Worm (Caenorhabditis elegans) whole organism, midembryonic: ENCODE results near the gene C04G6.6.

ENCODE experiments used
- T22C8.4 ChIP-seq: fragments of 200-800 bp; sonication (Bioruptor generic); IDR thresholded peaks from 2 replicates; pipeline ENCODE4 v1.3.6; 2022; ENCODE audit warnings: missing genetic modification characterization, missing compliant biosample characterization
- cog-1 ChIP-seq: sonication (generic microtip); optimal IDR thresholded peaks from 2 replicates; lab custom pipeline; 2016; ENCODE audit warnings: missing genetic modification characterization, missing compliant biosample characterization
- flt-1 ChIP-seq: fragments of 200-800 bp; sonication (Bioruptor generic); IDR thresholded peaks from 2 replicates; pipeline ENCODE4 v1.3.6; 2022; ENCODE audit warnings: missing genetic modification characterization, missing compliant biosample characterization
- klf-2 ChIP-seq: fragments of 200-800 bp; sonication (Bioruptor generic); conservative IDR thresholded peaks from 2 replicates; pipeline ENCODE4 v1.3.6; 2022; ENCODE audit warnings: missing genetic modification reagents, missing genetic modification characterization, missing compliant biosample characterization
- med-1 ChIP-seq: sonication (generic microtip); optimal IDR thresholded peaks from 2 replicates; lab custom pipeline; 2017; ENCODE audit warnings: missing genetic modification characterization, mild to moderate bottlenecking, missing compliant biosample characterization, antibody characterized with exemption, missing genetic modification reagents; ENCODE audit not compliant: insufficient read depth
- ref-1 ChIP-seq: fragments of 200-800 bp; sonication (Bioruptor generic); conservative IDR thresholded peaks from 2 replicates; pipeline ENCODE4 v1.3.6; 2022; ENCODE audit warnings: missing genetic modification reagents, missing genetic modification characterization, missing compliant biosample characterization
- tab-1 ChIP-seq: fragments of 200-800 bp; sonication (Bioruptor generic); IDR thresholded peaks from 2 replicates; pipeline ENCODE4 v1.3.6; 2022; ENCODE audit warnings: missing genetic modification characterization, missing compliant biosample characterization
- ztf-23 ChIP-seq: fragments of 200-800 bp; sonication (Bioruptor generic); IDR thresholded peaks from 2 replicates; pipeline ENCODE4 v1.3.6; 2022; ENCODE audit warnings: missing genetic modification reagents, missing genetic modification characterization, missing compliant biosample characterization
- ztf-29 ChIP-seq: fragments of 200-800 bp; sonication (Bioruptor generic); IDR thresholded peaks from 2 replicates; pipeline ENCODE4 v1.3.6; 2022; ENCODE audit warnings: missing genetic modification reagents, missing genetic modification characterization, missing compliant biosample characterization

C04G6.6 gene

DNA sequence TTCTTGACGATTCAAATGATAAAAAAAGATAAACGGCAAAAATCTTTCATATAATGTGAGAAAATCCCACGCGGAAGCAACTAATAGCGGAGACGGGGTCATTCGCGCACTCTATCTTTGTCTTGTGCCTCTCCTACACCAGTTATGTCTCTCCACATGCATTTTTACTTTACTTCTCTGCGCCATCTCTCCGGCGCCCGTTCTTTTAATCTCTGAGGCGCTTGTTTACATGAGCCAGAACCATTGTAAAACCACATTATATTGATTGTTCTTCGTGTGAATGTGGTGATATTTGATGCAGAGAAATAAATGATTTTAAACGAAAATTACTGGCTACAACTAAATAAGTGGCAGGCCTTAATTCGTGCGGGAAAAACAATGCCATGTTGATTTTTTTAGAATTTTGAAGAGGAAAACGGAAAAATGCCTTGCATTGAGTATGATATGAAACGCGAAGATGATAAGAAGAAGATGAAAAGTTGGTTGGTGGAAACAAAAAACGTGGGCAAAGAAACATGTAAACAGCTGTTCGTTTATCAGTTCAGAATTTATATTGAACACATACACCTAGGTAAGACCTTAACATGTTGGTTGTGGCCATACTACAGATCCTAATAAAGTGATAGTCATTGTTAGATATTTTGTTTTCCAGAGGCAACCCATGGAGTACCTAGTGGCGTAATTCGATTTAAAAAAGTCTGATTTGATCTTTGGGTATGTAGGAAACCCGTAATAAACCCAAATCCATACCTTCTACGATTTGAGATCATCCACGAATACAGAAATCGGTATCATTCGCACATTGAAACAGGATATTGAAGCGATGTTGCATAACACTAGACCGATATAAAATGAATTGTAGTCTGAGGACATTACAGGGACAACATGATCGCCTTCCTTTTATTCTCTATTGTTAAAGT is 6.9 kb downstream of the C04G6.6 start, which contains the start of gene C04G6.2:
Gene C04G6.2 (plus strand): TSS at position 870 of the 920 bp plus-strand sequence.
- peak; percentile 82 for TF ChIP-seq cog-1 (tag; lab: Kevin White, UChicago)
- TF ChIP-seq flt-1 (GFP tag; lab: Robert Waterston, UW): no peak
- TF ChIP-seq ztf-29: no peak
- TF ChIP-seq ztf-23 (GFP tag; lab: Robert Waterston, UW): no peak
- no peak for TF ChIP-seq tab-1 (GFP tag; lab: Robert Waterston, UW)
- no peak for TF ChIP-seq ref-1 (GFP tag; lab: Robert Waterston, UW)
- TF ChIP-seq klf-2 (GFP tag; lab: Robert Waterston, UW): no peak

DNA sequence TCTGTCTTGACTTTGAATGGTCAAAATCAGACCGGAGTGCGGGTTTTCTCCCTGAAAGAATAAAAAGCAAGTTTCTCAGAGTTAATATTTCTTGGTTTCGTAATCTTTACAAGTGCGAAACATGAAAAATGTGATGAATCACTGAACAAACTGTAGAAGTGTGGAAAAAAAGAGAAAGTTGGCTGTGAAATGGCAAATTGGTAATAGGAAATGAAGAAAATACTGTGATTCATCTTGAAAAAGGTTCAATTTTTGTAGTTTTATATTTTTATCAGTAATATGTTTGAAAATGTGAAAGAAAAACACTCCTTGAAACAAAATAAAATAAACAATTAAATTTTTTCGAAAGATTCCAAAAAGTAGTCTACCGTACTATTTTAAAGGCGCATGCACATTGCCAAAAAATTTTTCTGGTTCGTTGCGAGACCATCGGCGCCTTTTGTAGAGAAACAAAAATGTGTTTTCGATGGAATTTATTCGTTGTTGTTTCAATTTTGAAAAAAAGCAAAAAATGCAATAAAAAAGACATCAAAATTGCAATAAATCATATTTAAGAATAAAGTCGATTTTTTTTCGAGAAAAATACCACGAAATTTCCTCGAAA is 7.8 kb downstream of the C04G6.6 start, which contains the start of gene pld-1:
Gene pld-1 (minus strand): TSS at position 51 of the 604 bp plus-strand sequence.
- TF ChIP-seq flt-1 (GFP tag; lab: Robert Waterston, UW) (no peak), T22C8.4 (GFP tag; lab: Robert Waterston, UW) (no peak), tab-1 (GFP tag; lab: Robert Waterston, UW) (no peak), klf-2 (GFP tag; lab: Robert Waterston, UW) (no peak), cog-1 (tag; lab: Kevin White, UChicago) (no peak), ref-1 (GFP tag; lab: Robert Waterston, UW) (no peak), med-1 (GFP tag; lab: Kevin White, UChicago) (no peak), ztf-29 (no peak), ztf-23 (GFP tag; lab: Robert Waterston, UW) (no peak)

DNA sequence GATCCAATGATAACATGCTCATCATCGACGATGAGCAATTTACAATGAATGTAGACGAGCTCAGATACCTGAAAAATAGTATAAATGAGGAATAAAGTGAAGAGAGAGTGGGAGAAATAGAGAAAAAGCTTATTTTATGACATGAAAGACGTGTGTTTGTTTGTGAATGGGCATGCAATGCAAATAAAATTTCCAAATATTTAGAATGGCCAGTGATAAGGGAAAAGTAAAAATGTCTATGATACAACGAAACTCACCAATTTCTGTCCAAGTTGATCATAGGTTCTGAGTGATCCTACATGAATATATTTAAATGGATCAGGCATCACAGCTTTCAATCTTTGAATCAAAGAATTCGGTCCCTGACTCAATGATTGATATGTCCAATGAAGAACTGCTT is 13.4 kb downstream of the C04G6.6 start:
- TF ChIP-seq T22C8.4 (GFP tag; lab: Robert Waterston, UW): no peak
- no peak for TF ChIP-seq med-1 (GFP tag; lab: Kevin White, UChicago)
- TF ChIP-seq ref-1 (GFP tag; lab: Robert Waterston, UW): no peak
- TF ChIP-seq tab-1 (GFP tag; lab: Robert Waterston, UW): no peak
- TF ChIP-seq cog-1 (tag; lab: Kevin White, UChicago): no peak
- no peak for TF ChIP-seq ztf-23 (GFP tag; lab: Robert Waterston, UW)
- no peak for TF ChIP-seq flt-1 (GFP tag; lab: Robert Waterston, UW)
- TF ChIP-seq ztf-29: no peak
- TF ChIP-seq klf-2 (GFP tag; lab: Robert Waterston, UW): no peak

DNA sequence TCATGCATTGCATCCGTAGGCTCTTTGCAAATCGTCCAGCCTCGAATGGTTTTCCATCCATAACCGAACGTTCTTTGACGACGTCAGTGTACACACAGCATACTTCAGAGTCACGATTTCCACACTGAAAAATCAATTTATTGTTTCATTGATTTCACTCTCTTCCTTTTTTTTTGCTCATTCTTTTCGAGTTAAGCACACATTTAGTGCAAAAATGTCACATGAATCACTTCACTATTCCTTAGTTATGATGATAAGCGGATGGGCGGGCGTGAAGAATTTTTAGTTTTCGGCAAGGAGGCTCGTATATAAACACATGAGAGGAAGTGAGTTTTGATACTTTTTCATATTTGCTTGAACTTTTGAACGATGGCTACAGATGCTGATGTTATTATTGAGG is 14.1 kb downstream of the C04G6.6 start, which contains the start of gene txt-9:
Gene txt-9 (plus strand): TSS at position 336 of the 400 bp plus-strand sequence.
- TF ChIP-seq med-1 (GFP tag; lab: Kevin White, UChicago) (no peak), ztf-29 (no peak), flt-1 (GFP tag; lab: Robert Waterston, UW) (no peak), klf-2 (GFP tag; lab: Robert Waterston, UW) (no peak), ref-1 (GFP tag; lab: Robert Waterston, UW) (no peak), cog-1 (tag; lab: Kevin White, UChicago) (no peak), T22C8.4 (GFP tag; lab: Robert Waterston, UW) (no peak), tab-1 (GFP tag; lab: Robert Waterston, UW) (no peak)

DNA sequence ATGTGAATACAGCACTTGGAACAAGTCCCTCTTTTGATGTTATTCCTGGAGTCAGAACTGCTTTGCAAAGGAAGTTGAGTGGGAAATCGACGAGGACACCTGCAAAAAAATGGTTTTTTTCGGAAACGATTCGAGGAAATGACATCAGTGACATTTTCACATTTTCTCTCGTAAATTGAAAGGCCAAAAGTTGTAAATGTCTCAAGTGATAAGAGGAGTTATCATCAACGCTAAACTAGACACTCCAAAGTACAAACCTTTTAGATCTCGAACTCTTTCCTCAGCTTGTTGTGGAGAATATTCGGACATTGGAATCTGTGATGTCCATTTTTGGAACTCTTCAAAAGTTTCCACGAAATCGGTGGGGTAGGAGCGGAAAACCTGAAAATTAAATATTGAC is 15.3 kb downstream of the C04G6.6 start:
- TF ChIP-seq tab-1 (GFP tag; lab: Robert Waterston, UW): no peak

DNA sequence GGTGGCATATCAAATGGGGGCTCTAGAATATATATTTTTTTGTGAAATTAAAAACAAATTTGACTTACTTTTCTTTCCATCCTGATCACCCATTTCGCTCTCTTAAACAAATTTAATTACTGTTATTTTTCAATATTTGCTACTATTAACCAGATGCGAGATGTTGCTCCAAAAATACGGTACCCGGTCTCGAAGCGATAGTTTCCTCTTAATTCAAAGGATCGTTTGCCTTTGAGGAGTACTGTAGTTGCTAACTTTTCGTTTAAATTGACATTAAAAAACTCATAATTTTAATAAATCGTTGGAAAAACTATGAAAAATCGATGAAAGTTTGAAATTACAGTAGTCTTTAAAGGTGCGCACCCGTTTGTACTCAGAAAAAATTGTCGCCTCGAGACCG is 16.2 kb downstream of the C04G6.6 start, which contains the start of gene C04G6.4:
Gene C04G6.4 (minus strand): TSS at position 101 of the 400 bp plus-strand sequence.
- TF ChIP-seq med-1 (GFP tag; lab: Kevin White, UChicago) (no peak), ztf-23 (GFP tag; lab: Robert Waterston, UW) (no peak), cog-1 (tag; lab: Kevin White, UChicago) (no peak), tab-1 (GFP tag; lab: Robert Waterston, UW) (no peak), T22C8.4 (GFP tag; lab: Robert Waterston, UW) (no peak), klf-2 (GFP tag; lab: Robert Waterston, UW) (no peak)

DNA sequence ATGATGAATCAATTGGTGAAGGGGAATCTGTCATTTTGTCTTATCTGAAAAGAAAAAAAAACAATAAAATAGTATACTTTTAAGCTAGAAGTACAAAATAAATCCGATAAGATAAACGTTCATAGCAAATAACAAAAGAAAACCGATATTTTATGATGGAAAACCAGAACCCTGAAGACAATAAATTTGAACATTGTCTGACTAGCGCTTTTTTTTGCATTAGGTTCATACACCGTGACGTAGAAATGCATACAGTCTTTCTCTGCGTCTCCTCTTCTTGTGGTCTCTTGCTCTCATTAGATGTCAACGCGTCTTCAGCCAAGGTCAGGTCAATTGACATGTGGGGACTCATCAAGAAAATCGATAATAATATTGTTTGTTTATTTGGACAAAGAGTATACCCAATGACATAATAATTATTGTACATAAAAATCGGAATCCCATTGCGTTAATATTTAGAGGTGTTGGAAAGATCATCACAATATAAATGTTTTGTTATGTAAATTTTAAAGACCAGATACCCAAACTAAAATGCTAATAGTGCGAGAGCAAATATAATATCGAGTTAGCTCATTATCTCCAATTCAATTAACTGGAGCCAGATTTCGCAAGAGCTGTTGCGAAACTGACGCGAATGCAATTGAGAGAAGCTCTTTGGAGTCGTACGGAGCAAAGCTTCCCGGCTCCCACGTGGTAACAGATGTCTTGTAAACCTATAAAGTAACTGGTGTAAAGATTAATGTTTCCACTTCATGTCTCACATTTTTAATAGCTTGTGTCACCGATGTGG is 18.2 kb downstream of the C04G6.6 start, which contains the start of gene dsh-2:
Gene dsh-2 (minus strand): TSS at position 51 of the 790 bp plus-strand sequence.
- TF ChIP-seq T22C8.4 (GFP tag; lab: Robert Waterston, UW): peak; percentile 63; the same call in 1 of the 2 replicates
- TF ChIP-seq med-1 (GFP tag; lab: Kevin White, UChicago): no peak

DNA sequence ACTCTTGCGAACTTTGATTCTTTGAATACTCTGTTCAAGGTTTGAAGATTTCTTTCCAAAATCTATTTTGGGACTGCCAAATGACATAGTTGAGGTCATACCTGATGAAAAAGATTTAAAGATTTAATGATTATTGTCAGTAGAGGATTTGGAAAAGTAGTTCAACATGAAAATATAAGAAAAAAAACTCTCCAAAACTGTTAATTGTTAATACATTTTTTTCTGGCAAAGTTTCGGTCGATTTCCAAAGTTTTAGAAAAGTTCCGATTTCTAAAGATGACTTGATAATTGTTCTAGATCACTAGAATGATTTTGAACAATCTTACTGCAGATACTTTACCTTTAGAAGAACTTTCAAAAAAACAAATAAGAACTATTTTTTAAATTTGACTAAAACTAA is 28.3 kb downstream of the C04G6.6 start, which contains the start of gene C27A2.7:
Gene C27A2.7 (minus strand): TSS at position 101 of the 400 bp plus-strand sequence.
- TF ChIP-seq med-1 (GFP tag; lab: Kevin White, UChicago): no peak
- no peak for TF ChIP-seq ref-1 (GFP tag; lab: Robert Waterston, UW)
- no peak for TF ChIP-seq ztf-23 (GFP tag; lab: Robert Waterston, UW)
- no peak for TF ChIP-seq cog-1 (tag; lab: Kevin White, UChicago)
- no peak for TF ChIP-seq flt-1 (GFP tag; lab: Robert Waterston, UW)
- TF ChIP-seq tab-1 (GFP tag; lab: Robert Waterston, UW): no peak
- no peak for TF ChIP-seq ztf-29
- no peak for TF ChIP-seq T22C8.4 (GFP tag; lab: Robert Waterston, UW)
- TF ChIP-seq klf-2 (GFP tag; lab: Robert Waterston, UW): no peak
